Fruit fly (Drosophila melanogaster) whole organism, embryonic: Measurements from ENCODE around the gene ova.
A peak's percentile ranks its signal among the peaks of the same experiment; 100 is the strongest.

Source experiments
- Abd-B ChIP-seq: fragments of 200-800 bp; sonication (Bioruptor generic); optimal IDR thresholded peaks from 2 replicates; lab custom pipeline; 2018; ENCODE audit warnings: missing biosample characterization, mild to moderate bottlenecking, missing genetic modification characterization, moderate library complexity
- Blimp-1 ChIP-seq: fragments of 200-800 bp; sonication (Bioruptor generic); optimal IDR thresholded peaks from 3 replicates; lab custom pipeline; 2018; ENCODE audit warnings: missing biosample characterization, missing genetic modification characterization, mild to moderate bottlenecking, moderate library complexity, missing genetic modification reagents
- CG10543 ChIP-seq: fragments of 200-800 bp; sonication (Bioruptor generic); optimal IDR thresholded peaks from 3 replicates; lab custom pipeline; 2017; ENCODE audit warnings: missing biosample characterization, mild to moderate bottlenecking, missing genetic modification characterization, moderate library complexity
- CG12236 ChIP-seq: fragments of 200-800 bp; sonication (Bioruptor generic); optimal IDR thresholded peaks from 2 replicates; lab custom pipeline; 2016; ENCODE audit warnings: missing biosample characterization, missing genetic modification characterization
- CG12659 ChIP-seq: fragments of 200-800 bp; sonication (Bioruptor generic); optimal IDR thresholded peaks from 3 replicates; lab custom pipeline; 2017; ENCODE audit warnings: mild to moderate bottlenecking, missing biosample characterization, missing genetic modification reagents, missing genetic modification characterization
- CG12942 ChIP-seq: fragments of 200-800 bp; sonication (Bioruptor generic); optimal IDR thresholded peaks from 3 replicates; lab custom pipeline; 2016; ENCODE audit warnings: missing biosample characterization, missing genetic modification characterization
- CG1647 ChIP-seq: fragments of 200-800 bp; sonication (Bioruptor generic); optimal IDR thresholded peaks from 3 replicates; lab custom pipeline; 2016; ENCODE audit warnings: missing biosample characterization, missing genetic modification characterization
- CG17328 ChIP-seq: fragments of 200-800 bp; sonication (Bioruptor generic); IDR thresholded peaks from 2 replicates; pipeline ENCODE4 v1.3.6; 2022; ENCODE audit warnings: missing biosample characterization, missing genetic modification characterization
- CG17802 ChIP-seq: fragments of 200-800 bp; sonication (Bioruptor generic); optimal IDR thresholded peaks from 2 replicates; lab custom pipeline; 2018; ENCODE audit warnings: missing biosample characterization, mild to moderate bottlenecking, missing genetic modification characterization, moderate library complexity
- CG33213 ChIP-seq: fragments of 200-800 bp; sonication (Bioruptor generic); optimal IDR thresholded peaks from 3 replicates; lab custom pipeline; 2016; ENCODE audit warnings: missing biosample characterization, missing genetic modification characterization
- CG3995 ChIP-seq: fragments of 200-800 bp; sonication (Bioruptor generic); optimal IDR thresholded peaks from 3 replicates; lab custom pipeline; 2016; ENCODE audit warnings: missing biosample characterization, missing genetic modification characterization
- CG4424 ChIP-seq: fragments of 200-800 bp; sonication (Bioruptor generic); optimal IDR thresholded peaks from 3 replicates; lab custom pipeline; 2016; ENCODE audit warnings: missing biosample characterization, missing genetic modification characterization
- CG6683 ChIP-seq: fragments of 200-800 bp; sonication (Bioruptor generic); optimal IDR thresholded peaks from 2 replicates; lab custom pipeline; 2017; ENCODE audit warnings: missing biosample characterization, mild to moderate bottlenecking, missing genetic modification characterization, missing genetic modification reagents
- CG7745 ChIP-seq: fragments of 200-800 bp; sonication (Bioruptor generic); optimal IDR thresholded peaks from 2 replicates; lab custom pipeline; 2018; ENCODE audit warnings: missing biosample characterization, mild to moderate bottlenecking, missing genetic modification characterization, moderate library complexity
- CG9609 ChIP-seq: fragments of 200-800 bp; sonication (Bioruptor generic); optimal IDR thresholded peaks from 3 replicates; lab custom pipeline; 2016; ENCODE audit warnings: missing biosample characterization, missing genetic modification characterization
- CG9797 ChIP-seq: fragments of 200-800 bp; sonication (Bioruptor generic); optimal IDR thresholded peaks from 3 replicates; lab custom pipeline; 2018; ENCODE audit warnings: missing biosample characterization, mild to moderate bottlenecking, missing genetic modification characterization
- D19A ChIP-seq: fragments of 200-800 bp; optimal IDR thresholded peaks from 3 replicates; lab custom pipeline; 2019; ENCODE audit warnings: missing biosample characterization, mild to moderate bottlenecking, missing genetic modification characterization, moderate library complexity
- Dref ChIP-seq: fragments of 200-800 bp; sonication (Bioruptor generic); IDR thresholded peaks from 2 replicates; pipeline ENCODE4 v1.3.6; 2022; ENCODE audit warnings: missing biosample characterization, missing genetic modification characterization
- E2f2 ChIP-seq: fragments of 200-800 bp; sonication (Bioruptor generic); IDR thresholded peaks from 2 replicates; pipeline ENCODE4 v1.3.6; 2022; ENCODE audit warnings: missing biosample characterization, missing genetic modification characterization
- HLH3B ChIP-seq: fragments of 200-800 bp; sonication (Bioruptor generic); IDR thresholded peaks from 2 replicates; pipeline ENCODE4 v1.3.6; 2022; ENCODE audit warnings: missing biosample characterization, missing genetic modification characterization
- HLHmδ ChIP-seq: fragments of 200-800 bp; sonication (Bioruptor generic); optimal IDR thresholded peaks from 2 replicates; lab custom pipeline; 2018; ENCODE audit warnings: missing biosample characterization, mild to moderate bottlenecking, missing genetic modification characterization, moderate library complexity
- HmgZ ChIP-seq: fragments of 200-800 bp; sonication (Bioruptor generic); optimal IDR thresholded peaks from 2 replicates; lab custom pipeline; 2018; ENCODE audit warnings: missing biosample characterization, mild to moderate bottlenecking, missing genetic modification characterization
- Lim3 ChIP-seq: fragments of 200-800 bp; sonication (Bioruptor generic); IDR thresholded peaks from 2 replicates; pipeline ENCODE4 v1.3.6; 2022; ENCODE audit warnings: missing biosample characterization, missing genetic modification characterization
- Nf-YC ChIP-seq: fragments of 200-800 bp; optimal IDR thresholded peaks from 3 replicates; lab custom pipeline; 2019; ENCODE audit warnings: missing biosample characterization, mild to moderate bottlenecking, missing genetic modification characterization, moderate library complexity
- Opbp ChIP-seq: fragments of 200-800 bp; sonication (Bioruptor generic); IDR thresholded peaks from 3 replicates; pipeline ENCODE4 v1.3.6; 2022; ENCODE audit warnings: missing biosample characterization, missing genetic modification characterization; ENCODE audit not compliant: partially characterized antibody
- Rx ChIP-seq: fragments of 200-800 bp; sonication (Bioruptor generic); IDR thresholded peaks from 2 replicates; pipeline ENCODE4 v1.3.6; 2022; ENCODE audit warnings: missing biosample characterization, missing genetic modification characterization
- Six4 ChIP-seq: fragments of 200-800 bp; sonication (Bioruptor generic); optimal IDR thresholded peaks from 2 replicates; lab custom pipeline; 2016; ENCODE audit warnings: missing biosample characterization, missing genetic modification characterization
- Tbp ChIP-seq: fragments of >200 bp; optimal IDR thresholded peaks from 2 replicates; lab custom pipeline; 2018; ENCODE audit warnings: missing biosample characterization, missing genetic modification characterization
- ase ChIP-seq: fragments of 200-800 bp; sonication (Bioruptor generic); IDR thresholded peaks from 3 replicates; pipeline ENCODE4 v1.3.6; 2022; ENCODE audit warnings: missing biosample characterization, missing genetic modification characterization
- cato ChIP-seq: fragments of 200-800 bp; sonication (Bioruptor generic); optimal IDR thresholded peaks from 2 replicates; lab custom pipeline; 2016; ENCODE audit warnings: missing biosample characterization, missing genetic modification characterization, borderline replicate concordance
- crol ChIP-seq: fragments of 200-800 bp; sonication (Bioruptor generic); IDR thresholded peaks from 2 replicates; pipeline ENCODE4 v1.3.6; 2022; ENCODE audit warnings: missing biosample characterization, missing genetic modification characterization
- emc ChIP-seq: fragments of 200-800 bp; sonication (Bioruptor generic); optimal IDR thresholded peaks from 2 replicates; lab custom pipeline; 2016; ENCODE audit warnings: missing biosample characterization, missing genetic modification characterization
- gsb-n ChIP-seq: fragments of 200-800 bp; sonication (Bioruptor generic); optimal IDR thresholded peaks from 3 replicates; lab custom pipeline; 2018; ENCODE audit warnings: missing biosample characterization, mild to moderate bottlenecking, missing genetic modification characterization
- insv ChIP-seq, 2 experiments: fragments of 200-800 bp; sonication (Bioruptor generic); optimal IDR thresholded peaks; 3 replicates each; lab custom pipeline; 2016 to 2018; ENCODE audit warnings: missing biosample characterization in 2 of 2, missing genetic modification characterization in 2 of 2
- inv ChIP-seq: fragments of 200-800 bp; sonication (Bioruptor generic); IDR thresholded peaks from 2 replicates; pipeline ENCODE4 v1.3.6; 2022; ENCODE audit warnings: missing biosample characterization, missing genetic modification characterization; ENCODE audit not compliant: partially characterized antibody
- kay ChIP-seq: fragments of 200-800 bp; sonication (Bioruptor generic); optimal IDR thresholded peaks from 2 replicates; lab custom pipeline; 2016; ENCODE audit warnings: missing biosample characterization, missing genetic modification characterization
- nmo ChIP-seq: fragments of 200-800 bp; sonication (Bioruptor generic); optimal IDR thresholded peaks from 2 replicates; lab custom pipeline; 2018; ENCODE audit warnings: missing biosample characterization, mild to moderate bottlenecking, missing genetic modification characterization, moderate library complexity
- phol ChIP-seq: fragments of 200-800 bp; sonication (Bioruptor generic); optimal IDR thresholded peaks from 3 replicates; lab custom pipeline; 2018; ENCODE audit warnings: missing biosample characterization, mild to moderate bottlenecking, missing genetic modification characterization, moderate library complexity
- ro ChIP-seq: fragments of 200-800 bp; sonication (Bioruptor generic); IDR thresholded peaks from 2 replicates; pipeline ENCODE4 v1.3.6; 2022; ENCODE audit warnings: missing biosample characterization, missing genetic modification characterization
- salm ChIP-seq: fragments of 200-800 bp; sonication (Bioruptor generic); optimal IDR thresholded peaks from 2 replicates; lab custom pipeline; 2018; ENCODE audit warnings: missing biosample characterization, mild to moderate bottlenecking, missing genetic modification characterization
- sc ChIP-seq, 3 experiments: fragments of >200 bp in 2 of 3; fragments of 200-800 bp in 1 of 3; sonication (Bioruptor generic) in 1 of 3; optimal IDR thresholded peaks; 2 replicates in 2 of 3; 3 replicates in 1 of 3; lab custom pipeline; 2017; ENCODE audit warnings: mild to moderate bottlenecking in 1 of 3, missing biosample characterization in 1 of 3, missing genetic modification characterization in 1 of 3, missing genetic modification reagents in 1 of 3
- schlank ChIP-seq: fragments of 200-800 bp; sonication (Bioruptor generic); optimal IDR thresholded peaks from 2 replicates; lab custom pipeline; 2018; ENCODE audit warnings: missing biosample characterization, mild to moderate bottlenecking, missing genetic modification characterization
- sens-2 ChIP-seq: fragments of 200-800 bp; sonication (Bioruptor generic); IDR thresholded peaks from 2 replicates; pipeline ENCODE4 v1.3.6; 2022; ENCODE audit warnings: missing biosample characterization, missing genetic modification characterization
- seq ChIP-seq: fragments of 200-800 bp; sonication (Bioruptor generic); IDR thresholded peaks from 2 replicates; pipeline ENCODE4 v1.3.6; 2022; ENCODE audit warnings: missing biosample characterization, missing genetic modification characterization
- slp2 ChIP-seq: fragments of 200-800 bp; sonication (Bioruptor generic); optimal IDR thresholded peaks from 2 replicates; lab custom pipeline; 2016; ENCODE audit warnings: missing biosample characterization, missing genetic modification characterization
- sug ChIP-seq: fragments of 200-800 bp; optimal IDR thresholded peaks from 2 replicates; lab custom pipeline; 2019; ENCODE audit warnings: missing biosample characterization, mild to moderate bottlenecking, missing genetic modification characterization, moderate library complexity
- tin ChIP-seq: fragments of 200-800 bp; sonication (Bioruptor generic); optimal IDR thresholded peaks from 3 replicates; lab custom pipeline; 2016; ENCODE audit warnings: missing biosample characterization, missing genetic modification characterization
- tup ChIP-seq: fragments of 200-800 bp; sonication (Bioruptor generic); optimal IDR thresholded peaks from 2 replicates; lab custom pipeline; 2016; ENCODE audit warnings: missing biosample characterization, mild to moderate bottlenecking, missing genetic modification characterization, moderate library complexity
- unc-4 ChIP-seq: fragments of 200-800 bp; sonication (Bioruptor generic); IDR thresholded peaks from 2 replicates; pipeline ENCODE4 v1.3.6; 2022; ENCODE audit warnings: missing biosample characterization, missing genetic modification characterization; ENCODE audit not compliant: partially characterized antibody
- zf30C ChIP-seq: fragments of 200-800 bp; sonication (Bioruptor generic); optimal IDR thresholded peaks from 3 replicates; lab custom pipeline; 2018; ENCODE audit warnings: missing biosample characterization, mild to moderate bottlenecking, missing genetic modification characterization

The ova gene

dm6 chr2L:10226724-10227407 lies 4.6 kb downstream of the ova start, which contains the start of gene CG5708 (continued):
- TF ChIP-seq sc (optimal IDR thresholded peaks at IDR 0.05; lab: Kevin White, UChicago) (no peak), sc (GFP tag; optimal IDR thresholded peaks at IDR 0.05; lab: Kevin White, UChicago) (no peak), insv (GFP tag; optimal IDR thresholded peaks at IDR 0.05; lab: Kevin White, UChicago) (no peak), seq (GFP tag; lab: Robert Waterston, UW) (no peak), ro (no peak), sens-2 (GFP tag; lab: Robert Waterston, UW) (no peak), CG6683 (no peak), CG3995 (peak; percentile 52), E2f2 (no peak), Blimp-1 (no peak), CG12942 (GFP tag; lab: Kevin White, UChicago) (no peak), kay (GFP tag; lab: Kevin White, UChicago) (no peak), CG10543 (GFP tag; lab: Kevin White, UChicago) (no peak), Nf-YC (tag; lab: Kevin White, UChicago) (peak; percentile 47), unc-4 (peak; percentile 47; the same call in 1 of the 2 replicates), CG12659 (peak; percentile 70), CG12236 (no peak), cato (GFP tag; lab: Kevin White, UChicago) (no peak), nmo (peak; percentile 66), Six4 (GFP tag; lab: Kevin White, UChicago) (no peak), gsb-n (tag; lab: Kevin White, UChicago) (no peak), Dref (GFP tag; lab: Robert Waterston, UW) (peak; percentile 56), ase (GFP tag; lab: Robert Waterston, UW) (no peak), CG7745 (tag; lab: Kevin White, UChicago) (no peak), schlank (tag; lab: Kevin White, UChicago) (no peak), inv (GFP tag; lab: Robert Waterston, UW) (peak; percentile 57; the same call in 1 of the 2 replicates), Abd-B (GFP tag; lab: Kevin White, UChicago) (peak; percentile 51), Opbp (peak; percentile 75; the same call in 2 of the 3 replicates), tup (GFP tag; lab: Kevin White, UChicago) (no peak), CG4424 (GFP tag; lab: Kevin White, UChicago) (peak; percentile 6), crol (no peak), slp2 (GFP tag; lab: Kevin White, UChicago) (no peak), CG33213 (GFP tag; lab: Kevin White, UChicago) (no peak), CG17802 (peak; percentile 82), HLHmδ (no peak), CG1647 (GFP tag; lab: Kevin White, UChicago) (no peak), tin (GFP tag; lab: Kevin White, UChicago) (no peak), CG17328 (GFP tag; lab: Robert Waterston, UW) (no peak), D19A (no peak), CG9609 (GFP tag; lab: Kevin White, UChicago) (no peak), phol (tag; lab: Kevin White, UChicago) (peak; percentile 48), emc (no peak), CG9797 (GFP tag; lab: Kevin White, UChicago) (no peak), sug (peak; percentile 15), HmgZ (tag; lab: Kevin White, UChicago) (peak; percentile 42), Tbp (GFP tag; lab: Kevin White, UChicago) (no peak), Lim3 (GFP tag; lab: Robert Waterston, UW) (no peak), zf30C (no peak), salm (tag; lab: Kevin White, UChicago) (no peak), HLH3B (no peak), Rx (GFP tag; lab: Robert Waterston, UW) (no peak)
